Worm (Caenorhabditis elegans): Measurements from ENCODE around the gene sru-12.
"Not testable (repeated sequence)": the region's sequence is repeated elsewhere in the genome, so short reads cannot be mapped to it uniquely, and the experiment has no call there.

Gene sru-12

ce11 chrIV:13584646-13585045 lies 1.6 kb downstream of the sru-12 start, which contains the start of gene sru-11:
Gene sru-11, plus strand, starts transcription at chrIV:13584946.
- TF ChIP-seq hmg-4 (GFP tag; optimal IDR thresholded peaks at IDR 0.05) (no peak), F13C5.2 (tag; optimal IDR thresholded peaks at IDR 0.05) (no peak), tra-4 (tag; optimal IDR thresholded peaks at IDR 0.05) (no peak), hnd-1 (tag; optimal IDR thresholded peaks at IDR 0.05) (no peak), pes-1 (GFP tag; IDR thresholded peaks at IDR 0.05) (no peak), sea-1 (GFP tag; conservative IDR thresholded peaks at IDR 0.05) (no peak), ets-7 (tag; optimal IDR thresholded peaks at IDR 0.05) (no peak), tbx-11 (GFP tag; IDR thresholded peaks at IDR 0.05) (no peak), hmbx-1 (tag; optimal IDR thresholded peaks at IDR 0.05) (no peak)

DNA sequence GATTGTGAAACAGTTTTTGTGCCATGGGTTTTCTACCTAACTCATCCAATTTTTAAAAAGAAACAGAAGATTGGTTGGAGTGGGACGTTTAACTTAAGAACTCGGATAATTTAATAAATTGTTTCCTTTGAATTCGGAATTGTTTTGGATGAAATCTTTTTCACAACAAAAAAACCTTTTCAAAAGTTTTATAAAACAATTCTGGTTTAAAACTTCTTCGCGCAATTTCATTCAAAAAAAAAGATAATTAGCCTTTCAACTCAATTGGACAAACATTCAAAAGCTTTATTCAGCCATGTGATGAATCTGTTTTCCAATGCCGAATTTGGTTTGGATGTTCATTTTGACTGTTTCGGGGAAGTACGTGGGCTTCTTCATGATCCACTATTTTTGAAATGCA lies 4.2 kb downstream of the sru-12 start, which contains the start of gene Y45F10B.12:
TSS of gene Y45F10B.12 (plus strand) at position 301 of the 400 bp plus-strand sequence.
- TF ChIP-seq F13C5.2 (tag; optimal IDR thresholded peaks at IDR 0.05): no peak
- no peak for TF ChIP-seq hnd-1 (tag; optimal IDR thresholded peaks at IDR 0.05)

DNA sequence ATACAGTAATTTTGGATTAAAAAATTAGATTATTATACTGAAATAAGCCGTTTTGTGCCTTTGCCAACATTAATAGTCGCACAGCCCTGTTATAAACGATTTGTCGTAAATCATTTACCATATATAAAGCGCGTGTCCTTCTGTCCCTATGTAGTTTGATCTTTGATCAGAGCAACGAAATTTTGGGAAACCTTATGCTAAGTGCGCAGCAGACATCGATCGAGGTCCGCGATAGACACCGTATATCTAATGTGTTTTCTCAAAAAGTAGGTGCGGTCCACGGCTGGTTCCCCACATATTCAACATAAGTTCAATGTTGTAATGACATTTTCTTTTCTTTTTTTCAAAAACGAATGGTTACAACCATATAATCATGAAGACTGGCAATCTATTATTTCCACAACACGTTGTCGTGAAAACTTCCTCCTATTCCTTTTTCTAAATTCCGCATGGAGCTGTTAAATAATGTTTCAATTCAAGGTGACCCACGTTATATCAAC lies 5.6 kb downstream of the sru-12 start, which contains the start of gene sru-9:
TSS of gene sru-9 (plus strand) at position 450 of the 500 bp plus-strand sequence.
- TF ChIP-seq tbx-37 (GFP tag; conservative IDR thresholded peaks at IDR 0.05); scrt-1 (GFP tag; IDR thresholded peaks at IDR 0.05); hmg-4 (GFP tag; optimal IDR thresholded peaks at IDR 0.05): not testable (repeated sequence)

- no peak for TF ChIP-seq B0310.2 (tag; optimal IDR thresholded peaks at IDR 0.05)
- no peak for TF ChIP-seq sea-1 (GFP tag; conservative IDR thresholded peaks at IDR 0.05)
- no peak for TF ChIP-seq flt-1 (GFP tag; IDR thresholded peaks at IDR 0.05)
- no peak for TF ChIP-seq ets-7 (tag; optimal IDR thresholded peaks at IDR 0.05)
- no peak for TF ChIP-seq tra-4 (tag; optimal IDR thresholded peaks at IDR 0.05)
- TF ChIP-seq hmbx-1 (tag; optimal IDR thresholded peaks at IDR 0.05): no peak
- TF ChIP-seq ceh-13 (GFP tag; optimal IDR thresholded peaks at IDR 0.05): no peak
- no peak for TF ChIP-seq hnd-1 (tag; optimal IDR thresholded peaks at IDR 0.05)
- TF ChIP-seq tbx-11 (GFP tag; IDR thresholded peaks at IDR 0.05): no peak
- no peak for TF ChIP-seq scrt-1 (GFP tag; IDR thresholded peaks at IDR 0.05)
- no peak for TF ChIP-seq tbx-37 (GFP tag; conservative IDR thresholded peaks at IDR 0.05)
- no peak for TF ChIP-seq pes-1 (GFP tag; IDR thresholded peaks at IDR 0.05)
- TF ChIP-seq hmg-4 (GFP tag; optimal IDR thresholded peaks at IDR 0.05): no peak
- TF ChIP-seq ceh-36 (tag; optimal IDR thresholded peaks at IDR 0.05): no peak
- no peak for TF ChIP-seq aly-1 (tag; optimal IDR thresholded peaks at IDR 0.05)
- no peak for TF ChIP-seq F13C5.2 (tag; optimal IDR thresholded peaks at IDR 0.05)
- TF ChIP-seq ama-1 (optimal IDR thresholded peaks at IDR 0.05): no peak
These were observed 8.6 kb downstream of the sru-12 start, which contains the start of gene tsp-5 for ce11 chrIV:13591645-13592044. Gene tsp-5, minus strand, starts transcription at chrIV:13591745.

DNA sequence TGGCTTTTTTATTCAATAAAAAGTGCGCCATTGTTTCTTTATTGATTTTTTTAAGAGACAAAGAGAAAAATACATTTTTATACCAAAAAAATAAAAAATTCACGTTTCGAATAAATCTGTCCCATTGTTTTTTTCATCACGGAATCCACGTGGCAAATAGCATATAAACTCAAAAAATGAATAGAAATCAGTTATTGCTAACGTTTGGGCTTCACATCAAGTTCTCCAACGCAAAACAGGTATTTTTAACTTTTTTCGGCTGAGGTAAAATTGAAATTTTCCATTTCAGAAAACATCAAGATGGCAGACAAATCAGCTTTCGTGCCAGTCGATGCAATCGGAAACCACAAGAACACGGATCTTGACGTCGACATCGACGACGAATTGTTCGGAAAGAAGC lies 10.3 kb downstream of the sru-12 start, which contains the start of gene Y45F10B.3:
TSS of gene Y45F10B.3 (plus strand) at position 301 of the 400 bp plus-strand sequence.
- no peak for TF ChIP-seq ama-1 (optimal IDR thresholded peaks at IDR 0.05)
- no peak for TF ChIP-seq ceh-13 (GFP tag; optimal IDR thresholded peaks at IDR 0.05)
- TF ChIP-seq tra-4 (tag; optimal IDR thresholded peaks at IDR 0.05): no peak
- TF ChIP-seq scrt-1 (GFP tag; IDR thresholded peaks at IDR 0.05): no peak
- no peak for TF ChIP-seq sea-1 (GFP tag; conservative IDR thresholded peaks at IDR 0.05)
- TF ChIP-seq pes-1 (GFP tag; IDR thresholded peaks at IDR 0.05): no peak
- TF ChIP-seq aly-1 (tag; optimal IDR thresholded peaks at IDR 0.05): no peak
- TF ChIP-seq F13C5.2 (tag; optimal IDR thresholded peaks at IDR 0.05): no peak
- no peak for TF ChIP-seq flt-1 (GFP tag; IDR thresholded peaks at IDR 0.05)
- TF ChIP-seq tbx-37 (GFP tag; conservative IDR thresholded peaks at IDR 0.05): no peak

- not testable (repeated sequence) for TF ChIP-seq flt-1 (GFP tag; IDR thresholded peaks at IDR 0.05); hmg-4 (GFP tag; optimal IDR thresholded peaks at IDR 0.05); ceh-13 (GFP tag; optimal IDR thresholded peaks at IDR 0.05)
These were observed 14.8 kb downstream of the sru-12 start, which contains the start of gene Y45F10B.9 for ce11 chrIV:13597813-13598212. Gene Y45F10B.9, minus strand, starts transcription at chrIV:13597913.

- TF ChIP-seq pes-1 (GFP tag; IDR thresholded peaks at IDR 0.05): no peak
- TF ChIP-seq aly-1 (tag; optimal IDR thresholded peaks at IDR 0.05): no peak
- no peak for TF ChIP-seq sea-1 (GFP tag; conservative IDR thresholded peaks at IDR 0.05)
- TF ChIP-seq B0310.2 (tag; optimal IDR thresholded peaks at IDR 0.05): no peak
- no peak for TF ChIP-seq ceh-36 (tag; optimal IDR thresholded peaks at IDR 0.05)
- TF ChIP-seq F13C5.2 (tag; optimal IDR thresholded peaks at IDR 0.05): no peak
- TF ChIP-seq hmbx-1 (tag; optimal IDR thresholded peaks at IDR 0.05): no peak
- no peak for TF ChIP-seq tbx-37 (GFP tag; conservative IDR thresholded peaks at IDR 0.05)
- TF ChIP-seq tra-4 (tag; optimal IDR thresholded peaks at IDR 0.05): no peak
- TF ChIP-seq scrt-1 (GFP tag; IDR thresholded peaks at IDR 0.05): no peak
- TF ChIP-seq ceh-13 (GFP tag; optimal IDR thresholded peaks at IDR 0.05): no peak
- TF ChIP-seq hmg-4 (GFP tag; optimal IDR thresholded peaks at IDR 0.05): no peak
These were observed 17.6 kb downstream of the sru-12 start for ce11 chrIV:13600643-13601042.

DNA sequence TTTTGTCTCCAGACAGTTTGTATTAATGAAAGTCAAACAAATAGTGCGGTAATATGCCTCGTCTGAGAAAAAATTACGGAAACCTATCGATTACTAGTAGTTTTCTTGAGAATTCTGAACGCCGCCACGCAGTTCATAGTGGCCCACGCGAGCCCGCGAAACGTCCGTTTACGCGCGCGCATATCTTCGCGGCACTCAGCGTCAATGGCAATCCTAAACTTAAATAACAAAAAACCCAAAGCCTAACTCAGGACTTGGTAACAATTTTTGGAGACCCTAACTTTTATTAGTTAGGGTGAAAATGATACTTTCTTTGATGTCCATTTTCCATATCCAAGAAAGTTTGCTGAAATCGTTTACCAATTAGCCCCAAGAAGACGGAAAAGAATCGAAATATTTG lies 18.4 kb downstream of the sru-12 start:
- TF ChIP-seq pes-1 (GFP tag; IDR thresholded peaks at IDR 0.05) (no peak), tbx-37 (GFP tag; conservative IDR thresholded peaks at IDR 0.05) (no peak), aly-1 (tag; optimal IDR thresholded peaks at IDR 0.05) (no peak), tra-4 (tag; optimal IDR thresholded peaks at IDR 0.05) (no peak), F13C5.2 (tag; optimal IDR thresholded peaks at IDR 0.05) (no peak), hnd-1 (tag; optimal IDR thresholded peaks at IDR 0.05) (no peak), hmg-4 (GFP tag; optimal IDR thresholded peaks at IDR 0.05) (no peak), scrt-1 (GFP tag; IDR thresholded peaks at IDR 0.05) (no peak), ceh-36 (tag; optimal IDR thresholded peaks at IDR 0.05) (no peak), flt-1 (GFP tag; IDR thresholded peaks at IDR 0.05) (no peak), sea-1 (GFP tag; conservative IDR thresholded peaks at IDR 0.05) (no peak), tbx-11 (GFP tag; IDR thresholded peaks at IDR 0.05) (no peak), B0310.2 (tag; optimal IDR thresholded peaks at IDR 0.05) (no peak), ceh-13 (GFP tag; optimal IDR thresholded peaks at IDR 0.05) (no peak), ama-1 (optimal IDR thresholded peaks at IDR 0.05) (no peak), hmbx-1 (tag; optimal IDR thresholded peaks at IDR 0.05) (no peak), ets-7 (tag; optimal IDR thresholded peaks at IDR 0.05) (no peak)
